Worm (Caenorhabditis elegans): Measurements from ENCODE around the gene T09B9.5.

DNA sequence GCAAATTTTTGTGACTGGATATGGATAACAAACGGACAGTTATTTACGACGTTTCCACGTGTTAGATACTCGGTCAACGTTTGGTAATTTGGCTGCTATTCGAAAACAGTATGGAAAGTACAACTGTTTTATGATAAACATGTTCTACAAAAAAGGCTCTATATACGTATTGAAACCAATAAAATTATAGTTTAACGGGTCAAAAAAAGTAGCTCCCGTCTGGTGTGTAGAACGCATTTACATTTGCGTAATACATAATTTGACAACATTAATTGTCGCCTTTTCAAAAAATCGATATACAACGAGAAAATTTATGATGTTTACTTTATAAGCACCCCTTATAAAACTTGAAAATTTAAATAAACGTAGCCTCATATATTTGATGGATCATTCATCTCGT, 35.5 kb upstream of the T09B9.5 start:
- no peak for TF ChIP-seq snpc-4 (GFP tag; optimal IDR thresholded peaks at IDR 0.05)
- TF ChIP-seq snpc-4 (tag; optimal IDR thresholded peaks at IDR 0.05) = no peak
- TF ChIP-seq aptf-2 (GFP tag; conservative IDR thresholded peaks at IDR 0.05) = no peak
- TF ChIP-seq F22D6.2 (tag; optimal IDR thresholded peaks at IDR 0.05) = no peak
- no peak for TF ChIP-seq dpl-1 (GFP tag; optimal IDR thresholded peaks at IDR 0.05)
- TF ChIP-seq tbx-9 (tag; optimal IDR thresholded peaks at IDR 0.05; ENCODE audit: borderline replicate concordance) = no peak
- TF ChIP-seq attf-3 (GFP tag; conservative IDR thresholded peaks at IDR 0.05) = no peak
- TF ChIP-seq mel-28 (tag; optimal IDR thresholded peaks at IDR 0.05; ENCODE audit: borderline replicate concordance) = no peak
- TF ChIP-seq F37B4.10 (GFP tag; IDR thresholded peaks at IDR 0.05) = no peak

Measured in whole organism, young adult.